Worm (Caenorhabditis elegans) whole organism, L1 larva: ENCODE measurements around the gene F52G3.5.

Source experiments
- C04F5.9 ChIP-seq: sonication (generic microtip); optimal IDR thresholded peaks from 2 replicates; lab custom pipeline; 2016; ENCODE audit warnings: missing genetic modification characterization, missing compliant biosample characterization
- F16B12.6 ChIP-seq: fragments of 150-350 bp; optimal IDR thresholded peaks from 2 replicates; lab custom pipeline; 2014; ENCODE audit warnings: missing biosample characterization, missing genetic modification characterization
- Y116A8C.19 ChIP-seq: sonication (generic microtip); optimal IDR thresholded peaks from 2 replicates; lab custom pipeline; 2016; ENCODE audit warnings: missing compliant biosample characterization, missing genetic modification characterization, borderline replicate concordance
- aha-1 ChIP-seq: fragments of 150-350 bp; optimal IDR thresholded peaks from 2 replicates; lab custom pipeline; 2014; ENCODE audit warnings: missing biosample characterization, missing genetic modification characterization
- aly-2 ChIP-seq: fragments of 150-350 bp; optimal IDR thresholded peaks from 2 replicates; lab custom pipeline; 2014; ENCODE audit warnings: missing biosample characterization, missing genetic modification characterization
- blmp-1 ChIP-seq: fragments of 150-350 bp; optimal IDR thresholded peaks from 2 replicates; lab custom pipeline; 2014; ENCODE audit warnings: missing biosample characterization, missing genetic modification characterization
- ceh-63 ChIP-seq: fragments of 200-800 bp; sonication (Bioruptor generic); optimal IDR thresholded peaks from 2 replicates; lab custom pipeline; 2018; ENCODE audit warnings: mild to moderate bottlenecking, missing genetic modification characterization, missing compliant biosample characterization
- ceh-8 ChIP-seq: fragments of 200-800 bp; sonication (Bioruptor generic); optimal IDR thresholded peaks from 2 replicates; lab custom pipeline; 2018; ENCODE audit warnings: mild to moderate bottlenecking, missing genetic modification characterization, moderate library complexity, missing compliant biosample characterization
- ceh-82 ChIP-seq, 3 experiments: fragments of 150-350 bp in 1 of 3; sonication (generic microtip) in 2 of 3; optimal IDR thresholded peaks; 2 replicates each; lab custom pipeline; 2014 to 2017; ENCODE audit warnings: missing biosample characterization in 3 of 3, missing genetic modification characterization in 3 of 3
- ceh-88 ChIP-seq: fragments of 200-800 bp; sonication (Bioruptor generic); IDR thresholded peaks from 2 replicates; pipeline ENCODE4 v1.3.6; 2022; ENCODE audit warnings: missing genetic modification characterization, missing compliant biosample characterization
- dpl-1 ChIP-seq, 3 experiments: fragments of 150-350 bp in 2 of 3; sonication (generic microtip) in 1 of 3; optimal IDR thresholded peaks; 2 replicates each; lab custom pipeline; 2014 to 2017; ENCODE audit warnings: missing biosample characterization in 3 of 3, missing genetic modification characterization in 3 of 3, missing genetic modification reagents in 3 of 3
- egl-13 ChIP-seq: sonication (generic microtip); optimal IDR thresholded peaks from 2 replicates; lab custom pipeline; 2016; ENCODE audit warnings: missing genotype, missing genetic modification reagents, missing genetic modification characterization, missing compliant biosample characterization
- elt-3 ChIP-seq, 6 experiments: fragments of 150-350 bp in 1 of 6; sonication (generic microtip); optimal IDR thresholded peaks; 2 replicates each; lab custom pipeline; 2017 to 2018; ENCODE audit warnings: missing biosample characterization in 6 of 6, missing genetic modification characterization in 6 of 6, inconsistent platforms in 1 of 6
- fkh-4 ChIP-seq: sonication (generic microtip); optimal IDR thresholded peaks from 2 replicates; lab custom pipeline; 2016; ENCODE audit warnings: missing compliant biosample characterization, missing genetic modification characterization, borderline replicate concordance
- grh-1 ChIP-seq: fragments of 200-800 bp; sonication (Bioruptor generic); IDR thresholded peaks from 2 replicates; pipeline ENCODE4 v1.3.6; 2022; ENCODE audit warnings: missing genetic modification reagents, missing genetic modification characterization, missing compliant biosample characterization
- hlh-17 ChIP-seq: fragments of 200-800 bp; sonication (Bioruptor generic); optimal IDR thresholded peaks from 2 replicates; lab custom pipeline; 2018; ENCODE audit warnings: missing genetic modification characterization, mild to moderate bottlenecking, missing compliant biosample characterization, moderate library complexity, borderline replicate concordance
- isw-1 ChIP-seq: fragments of 200-800 bp; sonication (Bioruptor generic); IDR thresholded peaks from 2 replicates; pipeline ENCODE4 v1.3.6; 2022; ENCODE audit warnings: missing genetic modification characterization, missing compliant biosample characterization
- jun-1 ChIP-seq: fragments of 150-350 bp; optimal IDR thresholded peaks from 2 replicates; lab custom pipeline; 2014; ENCODE audit warnings: missing biosample characterization, missing genetic modification reagents, missing genetic modification characterization
- mab-9 ChIP-seq: fragments of 200-800 bp; sonication (Bioruptor generic); IDR thresholded peaks from 2 replicates; pipeline ENCODE4 v1.3.6; 2022; ENCODE audit warnings: missing genetic modification reagents, missing genetic modification characterization, missing compliant biosample characterization
- mdl-1 ChIP-seq, 2 experiments: fragments of 150-350 bp; optimal IDR thresholded peaks; 2 replicates each; lab custom pipeline; 2014 to 2017; ENCODE audit warnings: missing biosample characterization in 2 of 2, missing genetic modification characterization in 2 of 2, inconsistent platforms in 1 of 2
- mep-1 ChIP-seq: fragments of 150-350 bp; optimal IDR thresholded peaks from 2 replicates; lab custom pipeline; 2014; ENCODE audit warnings: missing biosample characterization, missing genetic modification characterization
- nhr-11 ChIP-seq: fragments of 150-350 bp; optimal IDR thresholded peaks from 2 replicates; lab custom pipeline; 2014; ENCODE audit warnings: missing biosample characterization, missing genetic modification characterization
- nhr-12 ChIP-seq: sonication (generic microtip); optimal IDR thresholded peaks from 2 replicates; lab custom pipeline; 2017; ENCODE audit warnings: missing biosample characterization, missing genetic modification characterization
- nhr-237 ChIP-seq: fragments of 150-350 bp; optimal IDR thresholded peaks from 2 replicates; lab custom pipeline; 2014; ENCODE audit warnings: missing biosample characterization, missing genetic modification characterization
- nhr-76 ChIP-seq: sonication (generic microtip); optimal IDR thresholded peaks from 2 replicates; lab custom pipeline; 2017; ENCODE audit warnings: missing biosample characterization, missing genetic modification characterization
- nhr-84 ChIP-seq: sonication (generic microtip); optimal IDR thresholded peaks from 2 replicates; lab custom pipeline; 2017; ENCODE audit warnings: missing biosample characterization, missing genetic modification characterization
- nhr-85 ChIP-seq: sonication (generic microtip); peaks from one replicate; lab custom pipeline; 2016; ENCODE audit warnings: missing genetic modification characterization, inconsistent platforms, missing compliant biosample characterization
- nhr-90 ChIP-seq: sonication (generic microtip); optimal IDR thresholded peaks from 2 replicates; lab custom pipeline; 2016; ENCODE audit warnings: mild to moderate bottlenecking, missing genetic modification characterization, missing compliant biosample characterization; ENCODE audit not compliant: poor library complexity
- pqm-1 ChIP-seq: sonication (generic microtip); optimal IDR thresholded peaks from 3 replicates; lab custom pipeline; 2017; ENCODE audit warnings: missing biosample characterization, missing genetic modification characterization
- rnt-1 ChIP-seq: sonication (generic microtip); optimal IDR thresholded peaks from 2 replicates; lab custom pipeline; 2016; ENCODE audit warnings: mild to moderate bottlenecking, missing genetic modification characterization, moderate library complexity, missing compliant biosample characterization
- skn-1 ChIP-seq: fragments of 150-350 bp; optimal IDR thresholded peaks from 2 replicates; lab custom pipeline; 2014; ENCODE audit warnings: missing biosample characterization, missing genetic modification characterization
- snu-23 ChIP-seq: sonication (generic microtip); optimal IDR thresholded peaks from 2 replicates; lab custom pipeline; 2016; ENCODE audit warnings: missing genetic modification characterization, missing compliant biosample characterization
- sox-4 ChIP-seq: sonication (generic microtip); optimal IDR thresholded peaks from 2 replicates; lab custom pipeline; 2016; ENCODE audit warnings: missing genetic modification characterization, missing compliant biosample characterization
- sptf-1 ChIP-seq: fragments of 150-350 bp; optimal IDR thresholded peaks from 2 replicates; lab custom pipeline; 2014; ENCODE audit warnings: missing biosample characterization, missing genetic modification characterization
- tlp-1 ChIP-seq: fragments of 150-350 bp; optimal IDR thresholded peaks from 2 replicates; lab custom pipeline; 2014; ENCODE audit warnings: missing biosample characterization, missing genetic modification characterization
- unc-98 ChIP-seq: fragments of 200-800 bp; sonication (Bioruptor generic); IDR thresholded peaks from 2 replicates; pipeline ENCODE4 v1.3.6; 2022; ENCODE audit warnings: missing genetic modification characterization, missing compliant biosample characterization
- xbp-1 ChIP-seq: sonication (generic microtip); optimal IDR thresholded peaks from 2 replicates; lab custom pipeline; 2016; ENCODE audit warnings: missing genetic modification characterization, missing compliant biosample characterization
- zag-1 ChIP-seq: fragments of 150-350 bp; optimal IDR thresholded peaks from 2 replicates; lab custom pipeline; 2014; ENCODE audit warnings: missing biosample characterization, missing genetic modification characterization
- zip-4 ChIP-seq: fragments of 200-800 bp; sonication (Bioruptor generic); optimal IDR thresholded peaks from 2 replicates; lab custom pipeline; 2018; ENCODE audit warnings: mild to moderate bottlenecking, missing genetic modification characterization, moderate library complexity, missing compliant biosample characterization

F52G3.5 gene

DNA sequence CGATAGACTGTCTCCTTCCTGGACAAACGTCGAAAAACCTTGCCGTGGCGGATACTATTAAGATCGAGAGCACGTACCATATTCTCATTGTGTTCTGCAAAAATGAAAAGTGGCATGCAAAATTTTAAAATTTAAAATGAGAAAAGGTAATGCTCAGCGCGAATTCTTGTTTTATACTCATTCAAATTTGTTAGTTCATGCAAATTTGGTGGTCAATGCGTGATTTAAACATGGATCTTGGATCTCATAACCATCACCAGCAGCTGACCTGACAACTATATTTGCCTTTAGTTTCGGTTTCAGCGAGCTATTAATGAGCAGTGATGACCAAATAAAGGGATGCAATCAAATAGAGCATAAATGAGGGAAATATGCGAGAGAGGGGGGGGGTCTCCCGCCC is at the start of gene F52G3.5:
Gene F52G3.5, minus strand, starts transcription at position 101 of the 400 bp plus-strand sequence.
- TF ChIP-seq mab-9 (GFP tag; lab: Robert Waterston, UW) (no peak), rnt-1 (tag; lab: Kevin White, UChicago) (no peak)

DNA sequence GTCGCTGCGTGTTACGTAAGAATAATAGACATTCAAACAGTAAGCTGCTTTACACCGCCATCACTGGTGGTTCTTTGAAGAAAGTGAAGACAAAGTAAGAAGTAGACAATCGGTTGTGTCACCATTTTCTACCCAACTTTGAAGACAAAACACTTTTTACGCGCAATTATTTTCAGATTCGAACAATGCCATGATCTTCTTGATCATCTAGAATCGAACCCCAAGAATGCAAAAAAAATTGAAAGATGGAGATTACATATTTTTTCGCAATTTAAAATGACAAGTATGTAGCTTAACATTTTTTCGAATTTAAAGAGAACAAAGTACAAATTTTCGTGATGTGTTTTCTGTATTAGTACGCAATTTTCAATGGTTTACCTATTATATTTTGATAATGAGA is 44.9 kb upstream of the F52G3.5 start, which contains the start of gene F35B3.4:
Gene F35B3.4, minus strand, starts transcription at position 101 of the 400 bp plus-strand sequence.
- TF ChIP-seq mdl-1 (tag; optimal IDR thresholded peaks at IDR 0.05; lab: Kevin White, UChicago) (no peak), aly-2 (tag; lab: Kevin White, UChicago) (no peak), zip-4 (GFP tag; lab: Kevin White, UChicago) (no peak), nhr-76 (tag; lab: Kevin White, UChicago) (no peak), sox-4 (tag; lab: Kevin White, UChicago) (no peak), snu-23 (GFP tag; lab: Kevin White, UChicago) (no peak), ceh-8 (GFP tag; lab: Kevin White, UChicago) (no peak), dpl-1 (GFP tag; optimal IDR thresholded peaks at IDR 0.05; lab: Kevin White, UChicago) (no peak), pqm-1 (tag; lab: Kevin White, UChicago) (no peak), aha-1 (no peak), mep-1 (tag; lab: Kevin White, UChicago) (no peak), nhr-84 (tag; lab: Kevin White, UChicago) (no peak)

DNA sequence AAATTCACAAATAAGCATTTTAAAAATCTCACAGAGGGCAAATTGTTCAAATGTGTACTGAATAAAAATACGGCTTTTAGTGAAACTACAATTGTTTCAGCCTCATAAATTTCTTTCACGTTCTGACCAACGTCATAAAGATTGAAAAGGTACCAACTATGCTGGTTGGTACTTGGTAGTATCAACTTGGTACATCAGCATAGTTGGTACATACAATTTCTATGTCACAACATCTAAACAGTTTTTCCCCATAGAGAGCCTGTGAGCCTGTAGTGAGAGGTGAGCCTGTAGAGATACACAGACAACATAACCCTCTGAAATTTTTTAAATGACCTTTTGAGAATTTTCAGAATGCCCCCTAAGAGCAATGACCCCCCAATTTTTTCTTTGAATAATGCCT is 43.2 kb upstream of the F52G3.5 start:
- TF ChIP-seq Y116A8C.19 (tag; lab: Kevin White, UChicago) (no peak), nhr-85 (no peak), fkh-4 (tag; lab: Kevin White, UChicago) (no peak), nhr-237 (tag; lab: Kevin White, UChicago) (no peak), nhr-12 (tag; lab: Kevin White, UChicago) (no peak), ceh-82 (tag; optimal IDR thresholded peaks at IDR 0.05; lab: Kevin White, UChicago) (no peak), jun-1 (tag; lab: Kevin White, UChicago) (no peak), grh-1 (no peak), blmp-1 (tag; lab: Kevin White, UChicago) (no peak), nhr-11 (tag; lab: Kevin White, UChicago) (no peak), pqm-1 (tag; lab: Kevin White, UChicago) (no peak), xbp-1 (tag; lab: Kevin White, UChicago) (no peak), ceh-63 (GFP tag; lab: Kevin White, UChicago) (no peak), tlp-1 (no peak), skn-1 (tag; lab: Kevin White, UChicago) (no peak)

DNA sequence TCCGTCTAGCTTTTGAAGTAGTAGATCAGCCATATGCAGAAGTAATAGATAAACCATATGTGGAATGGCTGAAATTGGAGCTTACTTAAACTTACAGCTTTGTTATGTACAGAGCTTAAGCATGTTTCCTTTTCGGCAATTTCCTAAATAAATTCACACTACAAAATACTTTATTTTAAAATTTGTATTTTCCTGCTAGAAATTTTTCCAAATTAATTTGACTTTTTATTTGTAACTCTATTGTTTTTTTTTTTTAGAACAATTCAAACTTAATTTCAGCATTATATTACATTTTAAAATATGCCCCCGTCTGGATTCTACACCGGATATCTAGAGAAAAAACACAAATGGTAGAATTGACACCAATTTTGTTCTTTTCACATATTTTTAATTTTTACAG is 37.2 kb upstream of the F52G3.5 start, which contains the start of gene F35B3.3:
Gene F35B3.3, plus strand, starts transcription at position 301 of the 400 bp plus-strand sequence.
- TF ChIP-seq elt-3 (tag; optimal IDR thresholded peaks at IDR 0.05; lab: Kevin White, UChicago): no peak
- TF ChIP-seq unc-98 (GFP tag; lab: Robert Waterston, UW): no peak
- TF ChIP-seq nhr-76 (tag; lab: Kevin White, UChicago): no peak
- no peak for TF ChIP-seq C04F5.9
- TF ChIP-seq zag-1 (tag; lab: Kevin White, UChicago): no peak
- TF ChIP-seq nhr-90 (tag; lab: Kevin White, UChicago): no peak
- no peak for TF ChIP-seq F16B12.6 (tag; lab: Kevin White, UChicago)
- no peak for TF ChIP-seq sptf-1 (tag; lab: Kevin White, UChicago)
- no peak for TF ChIP-seq mep-1 (tag; lab: Kevin White, UChicago)
- TF ChIP-seq nhr-12 (tag; lab: Kevin White, UChicago): no peak
- TF ChIP-seq aly-2 (tag; lab: Kevin White, UChicago): no peak
- TF ChIP-seq isw-1 (GFP tag; lab: Robert Waterston, UW): no peak
- TF ChIP-seq egl-13 (tag; lab: Kevin White, UChicago): no peak
- TF ChIP-seq hlh-17: no peak
- TF ChIP-seq rnt-1 (tag; lab: Kevin White, UChicago): no peak
- no peak for TF ChIP-seq ceh-88
- TF ChIP-seq sox-4 (tag; lab: Kevin White, UChicago): no peak
